Worm (Caenorhabditis elegans): ENCODE results near the gene K06G5.3.

Gene K06G5.3

ce11 chrX:14229306-14229845, 6.3 kb upstream of the K06G5.3 start:
- TF ChIP-seq sem-2 (GFP tag; optimal IDR thresholded peaks at IDR 0.05) (peak; percentile 18), cnd-1 (tag; optimal IDR thresholded peaks at IDR 0.05) (peak; percentile 33), mls-2 (tag; optimal IDR thresholded peaks at IDR 0.05) (peak; percentile 23), sptf-1 (tag; optimal IDR thresholded peaks at IDR 0.05) (peak; percentile 73), bed-3 (GFP tag; optimal IDR thresholded peaks at IDR 0.05) (peak; percentile 33), M03D4.4 (tag; optimal IDR thresholded peaks at IDR 0.05) (peak; percentile 47), drap-1 (GFP tag; optimal IDR thresholded peaks at IDR 0.05) (peak; percentile 36)

ce11 chrX:14228764-14229163, 5.7 kb upstream of the K06G5.3 start:
- TF ChIP-seq M03D4.4 (tag; optimal IDR thresholded peaks at IDR 0.05) (peak; percentile 28), mep-1 (tag; optimal IDR thresholded peaks at IDR 0.05) (no peak), ceh-83 (GFP tag; optimal IDR thresholded peaks at IDR 0.05) (peak; percentile 66)

ce11 chrX:14225273-14225672, 2.2 kb upstream of the K06G5.3 start, which contains the start of gene cyp-13B2:
Gene cyp-13B2 (plus strand): TSS chrX:14225573.
- TF ChIP-seq ceh-43 (GFP tag; optimal IDR thresholded peaks at IDR 0.05) = no peak
- no peak for TF ChIP-seq nhr-76 (tag; optimal IDR thresholded peaks at IDR 0.05)
- TF ChIP-seq nhr-12 (tag; optimal IDR thresholded peaks at IDR 0.05) = no peak
- TF ChIP-seq mls-2 (tag; optimal IDR thresholded peaks at IDR 0.05) = no peak
- no peak for TF ChIP-seq unc-39 (tag; optimal IDR thresholded peaks at IDR 0.05)
- no peak for TF ChIP-seq flh-1 (GFP tag; optimal IDR thresholded peaks at IDR 0.05)
- no peak for TF ChIP-seq nhr-28 (tag; optimal IDR thresholded peaks at IDR 0.05)
- no peak for TF ChIP-seq M03D4.4 (tag; optimal IDR thresholded peaks at IDR 0.05)

ce11 chrX:14214520-14215023, 8.5 kb downstream of the K06G5.3 start, which contains the start of gene K06G5.1:
Gene K06G5.1 (plus strand): TSS chrX:14214973.
- TF ChIP-seq M03D4.4 (tag; optimal IDR thresholded peaks at IDR 0.05) = no peak
- no peak for TF ChIP-seq blmp-1 (tag; optimal IDR thresholded peaks at IDR 0.05)
- TF ChIP-seq sem-2 (GFP tag; optimal IDR thresholded peaks at IDR 0.05) = no peak
- TF ChIP-seq lin-13 (tag; optimal IDR thresholded peaks at IDR 0.05) = no peak
- no peak for TF ChIP-seq nhr-237 (tag; optimal IDR thresholded peaks at IDR 0.05)
- TF ChIP-seq unc-62 (GFP tag; optimal IDR thresholded peaks at IDR 0.05) = no peak
- TF ChIP-seq elt-3 (tag; optimal IDR thresholded peaks at IDR 0.05) = no peak
- no peak for TF ChIP-seq nhr-28 (tag; optimal IDR thresholded peaks at IDR 0.05)
- TF ChIP-seq lsy-2 (tag; optimal IDR thresholded peaks at IDR 0.05) = no peak
- TF ChIP-seq hlh-1 (tag; optimal IDR thresholded peaks at IDR 0.05) = no peak
- TF ChIP-seq pha-4 (tag; optimal IDR thresholded peaks at IDR 0.05) = no peak

- no peak for TF ChIP-seq nhr-237 (tag; optimal IDR thresholded peaks at IDR 0.05)
- TF ChIP-seq unc-120 (tag; optimal IDR thresholded peaks at IDR 0.05; ENCODE audit: poor library complexity, severe bottlenecking) = no peak
- TF ChIP-seq nhr-12 (tag; optimal IDR thresholded peaks at IDR 0.05) = no peak
- no peak for TF ChIP-seq ceh-43 (GFP tag; optimal IDR thresholded peaks at IDR 0.05)
- TF ChIP-seq ces-1 (GFP tag; optimal IDR thresholded peaks at IDR 0.05) = no peak
- no peak for TF ChIP-seq unc-39 (tag; optimal IDR thresholded peaks at IDR 0.05)
- no peak for TF ChIP-seq elt-3 (tag; optimal IDR thresholded peaks at IDR 0.05)
- no peak for TF ChIP-seq drap-1 (GFP tag; optimal IDR thresholded peaks at IDR 0.05)
- no peak for TF ChIP-seq mep-1 (tag; optimal IDR thresholded peaks at IDR 0.05)
- TF ChIP-seq ceh-39 (tag; optimal IDR thresholded peaks at IDR 0.05) = no peak
- no peak for TF ChIP-seq mls-2 (tag; optimal IDR thresholded peaks at IDR 0.05)
- TF ChIP-seq M03D4.4 (tag; optimal IDR thresholded peaks at IDR 0.05) = no peak
- TF ChIP-seq nhr-2 (tag; optimal IDR thresholded peaks at IDR 0.05) = no peak
- TF ChIP-seq elt-1 (tag; optimal IDR thresholded peaks at IDR 0.05; ENCODE audit: borderline replicate concordance, insufficient read depth) = no peak
- TF ChIP-seq unc-62 (GFP tag; optimal IDR thresholded peaks at IDR 0.05) = no peak
Measured at ce11 chrX:14213314-14213713, 9.7 kb downstream of the K06G5.3 start.

- TF ChIP-seq blmp-1 (tag; optimal IDR thresholded peaks at IDR 0.05) (no peak), ceh-43 (GFP tag; optimal IDR thresholded peaks at IDR 0.05) (no peak)
Measured at ce11 chrX:14207942-14208341, 15.1 kb downstream of the K06G5.3 start, which contains the start of gene ceh-37. Gene ceh-37 (minus strand): TSS chrX:14208000.
